Worm (Caenorhabditis elegans) whole organism, young adult: ENCODE results near the gene vps-15.

Experiments used
- Y53G8AR.9 ChIP-seq: fragments of 200-800 bp; sonication (Bioruptor generic); conservative IDR thresholded peaks from 2 replicates; pipeline ENCODE4 v1.3.6; 2022; ENCODE audit warnings: missing genetic modification reagents, missing genetic modification characterization, missing compliant biosample characterization
- sea-2 ChIP-seq: fragments of 200-800 bp; sonication (Bioruptor generic); IDR thresholded peaks from 2 replicates; pipeline ENCODE4 v1.3.6; 2022; ENCODE audit warnings: missing genetic modification characterization, missing compliant biosample characterization

DNA sequence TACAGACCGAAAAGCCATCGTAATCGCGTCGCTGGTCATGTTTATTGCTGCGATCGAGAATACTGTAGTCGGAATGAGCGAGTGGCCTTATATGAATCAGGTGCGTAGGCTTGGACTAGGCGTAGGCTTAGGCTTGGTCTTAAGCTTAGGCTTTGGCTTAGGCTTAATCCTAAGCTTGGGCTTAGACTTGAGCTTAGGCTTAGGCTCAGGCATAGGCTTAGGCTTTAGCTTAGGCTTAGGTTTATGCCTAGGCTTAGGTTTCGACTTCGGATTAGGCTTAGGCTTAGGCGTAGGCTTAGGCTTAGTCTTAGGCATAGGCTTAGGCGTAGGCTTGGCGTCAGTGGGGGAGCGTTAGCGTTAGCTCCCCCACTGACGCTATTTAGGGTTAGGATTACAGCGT, 39.2 kb upstream of the vps-15 start:
- no peak for TF ChIP-seq Y53G8AR.9 (GFP tag; lab: Robert Waterston, UW)
- no peak for TF ChIP-seq sea-2 (GFP tag; lab: Robert Waterston, UW)
